Fruit fly (Drosophila melanogaster) whole organism, embryonic: ENCODE results near the gene Ir68b.

Source experiments
- Bdp1 ChIP-seq: fragments of 200-800 bp; sonication (Bioruptor generic); optimal IDR thresholded peaks from 3 replicates; lab custom pipeline; 2016; ENCODE audit warnings: missing biosample characterization, missing genetic modification characterization
- CG12155 ChIP-seq: fragments of 200-800 bp; sonication (Bioruptor generic); optimal IDR thresholded peaks from 3 replicates; lab custom pipeline; 2016; ENCODE audit warnings: missing biosample characterization, missing genetic modification characterization
- CG12236 ChIP-seq: fragments of 200-800 bp; sonication (Bioruptor generic); optimal IDR thresholded peaks from 2 replicates; lab custom pipeline; 2016; ENCODE audit warnings: missing biosample characterization, missing genetic modification characterization
- CG12769 ChIP-seq: fragments of 200-800 bp; sonication (Bioruptor generic); optimal IDR thresholded peaks from 2 replicates; lab custom pipeline; 2019; ENCODE audit warnings: missing biosample characterization, mild to moderate bottlenecking, missing genetic modification characterization, moderate library complexity
- CG13624 ChIP-seq: fragments of 200-800 bp; sonication (Bioruptor generic); optimal IDR thresholded peaks from 2 replicates; lab custom pipeline; 2016; ENCODE audit warnings: missing biosample characterization, missing genetic modification characterization
- CG14667 ChIP-seq: fragments of 200-800 bp; sonication (Bioruptor generic); IDR thresholded peaks from 2 replicates; pipeline ENCODE4 v1.3.6; 2022; ENCODE audit warnings: missing biosample characterization, missing genetic modification characterization
- CG14860 ChIP-seq: fragments of 200-800 bp; sonication (Bioruptor generic); IDR thresholded peaks from 3 replicates; pipeline ENCODE4 v1.3.6; 2022; ENCODE audit warnings: missing biosample characterization, missing genetic modification characterization; ENCODE audit not compliant: partially characterized antibody
- CG15479 ChIP-seq: fragments of 200-800 bp; sonication (Bioruptor generic); optimal IDR thresholded peaks from 3 replicates; lab custom pipeline; 2019; ENCODE audit warnings: missing biosample characterization, mild to moderate bottlenecking, missing genetic modification characterization, moderate library complexity
- CG18619 ChIP-seq: fragments of 200-800 bp; sonication (Bioruptor generic); optimal IDR thresholded peaks from 3 replicates; lab custom pipeline; 2017; ENCODE audit warnings: missing biosample characterization, mild to moderate bottlenecking, missing genetic modification characterization
- CG30403 ChIP-seq: fragments of 200-800 bp; sonication (Bioruptor generic); optimal IDR thresholded peaks from 3 replicates; lab custom pipeline; 2016; ENCODE audit warnings: missing biosample characterization, missing genetic modification characterization
- CG3065 ChIP-seq: fragments of 200-800 bp; sonication (Bioruptor generic); optimal IDR thresholded peaks from 2 replicates; lab custom pipeline; 2016; ENCODE audit warnings: missing biosample characterization, missing genetic modification characterization
- CG33213 ChIP-seq: fragments of 200-800 bp; sonication (Bioruptor generic); optimal IDR thresholded peaks from 3 replicates; lab custom pipeline; 2016; ENCODE audit warnings: missing biosample characterization, missing genetic modification characterization
- CG34376 ChIP-seq: fragments of 200-800 bp; sonication (Bioruptor generic); optimal IDR thresholded peaks from 2 replicates; lab custom pipeline; 2018; ENCODE audit warnings: missing biosample characterization, mild to moderate bottlenecking, missing genetic modification characterization
- CG3995 ChIP-seq: fragments of 200-800 bp; sonication (Bioruptor generic); optimal IDR thresholded peaks from 3 replicates; lab custom pipeline; 2016; ENCODE audit warnings: missing biosample characterization, missing genetic modification characterization
- CG4282 ChIP-seq: fragments of 200-800 bp; sonication (Bioruptor generic); optimal IDR thresholded peaks from 2 replicates; lab custom pipeline; 2016; ENCODE audit warnings: missing biosample characterization, missing genetic modification characterization
- CG6175 ChIP-seq: fragments of 200-800 bp; sonication (Bioruptor generic); IDR thresholded peaks from 3 replicates; pipeline ENCODE4 v1.3.6; 2022; ENCODE audit warnings: missing biosample characterization, missing genetic modification characterization
- CG7928 ChIP-seq: fragments of 200-800 bp; sonication (Bioruptor generic); optimal IDR thresholded peaks from 2 replicates; lab custom pipeline; 2017; ENCODE audit warnings: missing biosample characterization, mild to moderate bottlenecking, missing genetic modification characterization
- CG8290 ChIP-seq, 3 experiments: fragments of 200-800 bp; sonication (Bioruptor generic); optimal IDR thresholded peaks; 2 replicates each; lab custom pipeline; 2016 to 2019; ENCODE audit warnings: missing biosample characterization in 3 of 3, missing genetic modification characterization in 3 of 3, mild to moderate bottlenecking in 2 of 3, moderate library complexity in 1 of 3
- CG8765 ChIP-seq: fragments of 200-800 bp; sonication (Bioruptor generic); IDR thresholded peaks from 2 replicates; pipeline ENCODE4 v1.3.6; 2022; ENCODE audit warnings: missing biosample characterization, missing genetic modification characterization
- Dip3 ChIP-seq: fragments of 200-800 bp; sonication (Bioruptor generic); optimal IDR thresholded peaks from 3 replicates; lab custom pipeline; 2016; ENCODE audit warnings: missing biosample characterization, missing genetic modification characterization
- Dp ChIP-seq: fragments of 200-800 bp; sonication (Bioruptor generic); optimal IDR thresholded peaks from 2 replicates; lab custom pipeline; 2018; ENCODE audit warnings: missing biosample characterization, mild to moderate bottlenecking, missing genetic modification characterization, moderate library complexity
- Gsc ChIP-seq: fragments of 200-800 bp; sonication (Bioruptor generic); IDR thresholded peaks from 2 replicates; pipeline ENCODE4 v1.3.6; 2022; ENCODE audit warnings: missing biosample characterization, missing genetic modification characterization
- HLHmδ ChIP-seq: fragments of 200-800 bp; sonication (Bioruptor generic); optimal IDR thresholded peaks from 2 replicates; lab custom pipeline; 2018; ENCODE audit warnings: missing biosample characterization, mild to moderate bottlenecking, missing genetic modification characterization, moderate library complexity
- Hr39 ChIP-seq: fragments of >200 bp; optimal IDR thresholded peaks from 2 replicates; lab custom pipeline; 2017
- PHDP ChIP-seq: fragments of 200-800 bp; sonication (Bioruptor generic); optimal IDR thresholded peaks from 3 replicates; lab custom pipeline; 2018; ENCODE audit warnings: missing biosample characterization, mild to moderate bottlenecking, missing genetic modification characterization, moderate library complexity
- Rfx ChIP-seq: fragments of 200-800 bp; sonication (Bioruptor generic); IDR thresholded peaks from 2 replicates; pipeline ENCODE4 v1.3.6; 2022; ENCODE audit warnings: missing biosample characterization, missing genetic modification characterization
- Tbp ChIP-seq: fragments of >200 bp; optimal IDR thresholded peaks from 2 replicates; lab custom pipeline; 2018; ENCODE audit warnings: missing biosample characterization, missing genetic modification characterization
- Vsx1 ChIP-seq: fragments of 200-800 bp; sonication (Bioruptor generic); optimal IDR thresholded peaks from 2 replicates; lab custom pipeline; 2017; ENCODE audit warnings: missing biosample characterization, mild to moderate bottlenecking, missing genetic modification characterization, missing genetic modification reagents
- Xrp1 ChIP-seq: fragments of 200-800 bp; sonication (Bioruptor generic); IDR thresholded peaks from 2 replicates; pipeline ENCODE4 v1.3.6; 2022; ENCODE audit warnings: missing biosample characterization, missing genetic modification characterization
- bowl ChIP-seq: fragments of 200-800 bp; sonication (Bioruptor generic); IDR thresholded peaks from 2 replicates; pipeline ENCODE4 v1.3.6; 2022; ENCODE audit warnings: missing biosample characterization, missing genetic modification characterization
- bsh ChIP-seq, 2 experiments: fragments of 200-800 bp; sonication (Bioruptor generic); optimal IDR thresholded peaks; 2 replicates each; lab custom pipeline; 2017 to 2018; ENCODE audit warnings: mild to moderate bottlenecking in 2 of 2, missing biosample characterization in 2 of 2, missing genetic modification characterization in 2 of 2, moderate library complexity in 1 of 2
- caup ChIP-seq: fragments of 200-800 bp; sonication (Bioruptor generic); optimal IDR thresholded peaks from 3 replicates; lab custom pipeline; 2017; ENCODE audit warnings: missing biosample characterization, mild to moderate bottlenecking, missing genetic modification characterization, moderate library complexity; ENCODE audit not compliant: severe bottlenecking
- chn ChIP-seq: fragments of 200-800 bp; sonication (Bioruptor generic); optimal IDR thresholded peaks from 2 replicates; lab custom pipeline; 2016; ENCODE audit warnings: missing biosample characterization, missing genetic modification characterization
- croc ChIP-seq: fragments of 200-800 bp; sonication (Bioruptor generic); conservative IDR thresholded peaks from 3 replicates; pipeline ENCODE4 v1.3.6; 2022; ENCODE audit warnings: missing biosample characterization, missing genetic modification characterization
- en ChIP-seq: fragments of 200-800 bp; sonication (Bioruptor generic); optimal IDR thresholded peaks from 2 replicates; lab custom pipeline; 2016; ENCODE audit warnings: missing biosample characterization, missing genetic modification characterization
- gem ChIP-seq: fragments of 200-800 bp; sonication (Bioruptor generic); optimal IDR thresholded peaks from 2 replicates; lab custom pipeline; 2019; ENCODE audit warnings: missing biosample characterization, mild to moderate bottlenecking, missing genetic modification characterization, moderate library complexity
- grn ChIP-seq: fragments of 200-800 bp; sonication (Bioruptor generic); optimal IDR thresholded peaks from 3 replicates; lab custom pipeline; 2017; ENCODE audit warnings: missing biosample characterization, missing genetic modification characterization
- gsb ChIP-seq: fragments of 200-800 bp; sonication (Bioruptor generic); IDR thresholded peaks from 2 replicates; pipeline ENCODE4 v1.3.6; 2022; ENCODE audit warnings: missing biosample characterization, missing genetic modification characterization
- kay ChIP-seq: fragments of 200-800 bp; sonication (Bioruptor generic); optimal IDR thresholded peaks from 2 replicates; lab custom pipeline; 2016; ENCODE audit warnings: missing biosample characterization, missing genetic modification characterization
- ken ChIP-seq: fragments of 200-800 bp; sonication (Bioruptor generic); IDR thresholded peaks from 3 replicates; pipeline ENCODE4 v1.3.6; 2022; ENCODE audit warnings: missing biosample characterization, missing genetic modification characterization
- klu ChIP-seq: fragments of 200-800 bp; sonication (Bioruptor generic); IDR thresholded peaks from 2 replicates; pipeline ENCODE4 v1.3.6; 2022; ENCODE audit warnings: missing biosample characterization, missing genetic modification characterization
- lbe ChIP-seq: fragments of 200-800 bp; sonication (Bioruptor generic); optimal IDR thresholded peaks from 2 replicates; lab custom pipeline; 2016; ENCODE audit warnings: missing biosample characterization, mild to moderate bottlenecking, missing genetic modification characterization
- lov ChIP-seq, 2 experiments: fragments of 200-800 bp in 1 of 2; fragments of >200 bp in 1 of 2; sonication (Bioruptor generic) in 1 of 2; IDR thresholded peaks in 1 of 2; optimal IDR thresholded peaks in 1 of 2; 2 replicates in 1 of 2; 3 replicates in 1 of 2; pipeline versions ENCODE4 v1.3.6 to Lab custom; 2017 to 2022; ENCODE audit warnings: missing biosample characterization in 1 of 2, missing genetic modification characterization in 1 of 2
- mirr ChIP-seq: fragments of 200-800 bp; sonication (Bioruptor generic); optimal IDR thresholded peaks from 3 replicates; lab custom pipeline; 2018; ENCODE audit warnings: missing biosample characterization, mild to moderate bottlenecking, missing genetic modification characterization
- mld ChIP-seq: fragments of 200-800 bp; sonication (Bioruptor generic); IDR thresholded peaks from 3 replicates; pipeline ENCODE4 v1.3.6; 2022; ENCODE audit warnings: missing biosample characterization, missing genetic modification characterization; ENCODE audit not compliant: partially characterized antibody
- nerfin-2 ChIP-seq: fragments of 200-800 bp; sonication (Bioruptor generic); IDR thresholded peaks from 2 replicates; pipeline ENCODE4 v1.3.6; 2022; ENCODE audit warnings: missing biosample characterization, missing genetic modification characterization; ENCODE audit not compliant: partially characterized antibody
- schlank ChIP-seq: fragments of 200-800 bp; sonication (Bioruptor generic); optimal IDR thresholded peaks from 2 replicates; lab custom pipeline; 2018; ENCODE audit warnings: missing biosample characterization, mild to moderate bottlenecking, missing genetic modification characterization
- sens-2 ChIP-seq: fragments of 200-800 bp; sonication (Bioruptor generic); IDR thresholded peaks from 2 replicates; pipeline ENCODE4 v1.3.6; 2022; ENCODE audit warnings: missing biosample characterization, missing genetic modification characterization
- sim ChIP-seq: fragments of 200-800 bp; sonication (Bioruptor generic); IDR thresholded peaks from 2 replicates; pipeline ENCODE4 v1.3.6; 2022; ENCODE audit warnings: missing biosample characterization, missing genetic modification characterization
- slou ChIP-seq: fragments of 200-800 bp; sonication (Bioruptor generic); optimal IDR thresholded peaks from 3 replicates; lab custom pipeline; 2016; ENCODE audit warnings: missing biosample characterization, missing genetic modification characterization
- tin ChIP-seq: fragments of 200-800 bp; sonication (Bioruptor generic); optimal IDR thresholded peaks from 3 replicates; lab custom pipeline; 2016; ENCODE audit warnings: missing biosample characterization, missing genetic modification characterization
- trh ChIP-seq: fragments of 200-800 bp; sonication (Bioruptor generic); optimal IDR thresholded peaks from 2 replicates; lab custom pipeline; 2016; ENCODE audit warnings: missing biosample characterization, missing genetic modification characterization

Gene Ir68b

dm6 chr3L:12079319-12079933 lies 47.8 kb downstream of the Ir68b start (continued):
- TF ChIP-seq CG14860 (no peak), Xrp1 (GFP tag; lab: Robert Waterston, UW) (no peak), CG14667 (GFP tag; lab: Robert Waterston, UW) (no peak), lbe (GFP tag; lab: Kevin White, UChicago) (peak; percentile 3), nerfin-2 (no peak), schlank (no peak), en (GFP tag; lab: Kevin White, UChicago) (no peak), gsb (no peak), mirr (GFP tag; lab: Kevin White, UChicago) (peak; percentile 76), CG3995 (GFP tag; lab: Kevin White, UChicago) (no peak), Tbp (no peak), trh (no peak), CG12236 (GFP tag; lab: Kevin White, UChicago) (no peak), CG8765 (no peak), Vsx1 (peak; percentile 64), CG7928 (GFP tag; lab: Kevin White, UChicago) (no peak), croc (GFP tag; lab: Robert Waterston, UW) (no peak), CG15479 (GFP tag; lab: Kevin White, UChicago) (no peak), slou (no peak), CG12155 (no peak), CG30403 (GFP tag; lab: Kevin White, UChicago) (no peak), sens-2 (GFP tag; lab: Robert Waterston, UW) (no peak), grn (peak; percentile 47), chn (GFP tag; lab: Kevin White, UChicago) (no peak), gem (tag; lab: Kevin White, UChicago) (no peak), CG18619 (no peak), CG12769 (tag; lab: Kevin White, UChicago) (peak; percentile 17), lov (optimal IDR thresholded peaks at IDR 0.05; lab: Kevin White, UChicago) (no peak), lov (GFP tag; IDR thresholded peaks at IDR 0.05; lab: Robert Waterston, UW) (no peak), Dp (GFP tag; lab: Kevin White, UChicago) (no peak), Dip3 (GFP tag; lab: Kevin White, UChicago) (no peak), PHDP (tag; lab: Kevin White, UChicago) (no peak), CG3065 (GFP tag; lab: Kevin White, UChicago) (no peak), mld (no peak), bowl (GFP tag; lab: Robert Waterston, UW) (no peak), kay (GFP tag; lab: Kevin White, UChicago) (no peak), sim (GFP tag; lab: Robert Waterston, UW) (no peak), Gsc (no peak)

dm6 chr3L:12078551-12079318 lies 48.5 kb downstream of the Ir68b start:
- no peak for TF ChIP-seq CG33213 (GFP tag; lab: Kevin White, UChicago)
- no peak for TF ChIP-seq klu (GFP tag; lab: Robert Waterston, UW)
- no peak for TF ChIP-seq Hr39
- TF ChIP-seq CG34376 (GFP tag; lab: Kevin White, UChicago) = peak; percentile 41
- peak in 1 of 2 experiments; percentile 2 for TF ChIP-seq bsh (GFP tag; optimal IDR thresholded peaks at IDR 0.05; lab: Kevin White, UChicago)
- TF ChIP-seq caup (GFP tag; lab: Kevin White, UChicago) = peak; percentile 39
- TF ChIP-seq ken (GFP tag; lab: Robert Waterston, UW) = no peak
- no peak for TF ChIP-seq tin (GFP tag; lab: Kevin White, UChicago)
- TF ChIP-seq CG6175 (GFP tag; lab: Robert Waterston, UW) = no peak
- TF ChIP-seq HLHmδ (GFP tag; lab: Kevin White, UChicago) = peak; percentile 75
- no peak for TF ChIP-seq CG13624 (GFP tag; lab: Kevin White, UChicago)
- TF ChIP-seq CG8290 (GFP tag; optimal IDR thresholded peaks at IDR 0.05; lab: Kevin White, UChicago) = no peak
- peak in 1 of 2 experiments; percentile 3 for TF ChIP-seq CG8290 (tag; optimal IDR thresholded peaks at IDR 0.05; lab: Kevin White, UChicago)
- TF ChIP-seq Bdp1 (GFP tag; lab: Kevin White, UChicago) = no peak
- 0 out of 2 replicates have a peak, but pooled peaks have one; percentile 18 for TF ChIP-seq Rfx
- no peak for TF ChIP-seq CG4282 (GFP tag; lab: Kevin White, UChicago)
